Fruit fly (Drosophila melanogaster) whole organism, embryonic: ENCODE data around the gene dpr9.

Experiments used
- B-H1 ChIP-seq: fragments of 200-800 bp; sonication (Bioruptor generic); IDR thresholded peaks from 3 replicates; pipeline ENCODE4 v1.3.6; 2022; ENCODE audit warnings: missing biosample characterization, missing genetic modification characterization
- CG10654 ChIP-seq: fragments of 200-800 bp; sonication (Bioruptor generic); optimal IDR thresholded peaks from 2 replicates; lab custom pipeline; 2016; ENCODE audit warnings: missing biosample characterization, missing genetic modification characterization
- CG11723 ChIP-seq: fragments of 200-800 bp; sonication (Bioruptor generic); optimal IDR thresholded peaks from 2 replicates; lab custom pipeline; 2017; ENCODE audit warnings: missing biosample characterization, mild to moderate bottlenecking, missing genetic modification characterization
- CG12071 ChIP-seq: fragments of 200-800 bp; sonication (Bioruptor generic); optimal IDR thresholded peaks from 3 replicates; lab custom pipeline; 2018; ENCODE audit warnings: missing biosample characterization, mild to moderate bottlenecking, missing genetic modification characterization
- CG1233 ChIP-seq: fragments of 200-800 bp; sonication (Bioruptor generic); optimal IDR thresholded peaks from 4 replicates; lab custom pipeline; 2018; ENCODE audit warnings: missing biosample characterization, mild to moderate bottlenecking, missing genetic modification characterization
- CG12769 ChIP-seq: fragments of 200-800 bp; sonication (Bioruptor generic); optimal IDR thresholded peaks from 2 replicates; lab custom pipeline; 2019; ENCODE audit warnings: missing biosample characterization, mild to moderate bottlenecking, missing genetic modification characterization, moderate library complexity
- CG15514 ChIP-seq: fragments of 200-800 bp; sonication (Bioruptor generic); optimal IDR thresholded peaks from 3 replicates; lab custom pipeline; 2017; ENCODE audit warnings: missing biosample characterization, missing genetic modification characterization, mild to moderate bottlenecking, moderate library complexity, missing genetic modification reagents
- CG1603 ChIP-seq: fragments of 200-800 bp; sonication (Bioruptor generic); optimal IDR thresholded peaks from 2 replicates; lab custom pipeline; 2019; ENCODE audit warnings: missing biosample characterization, mild to moderate bottlenecking, missing genetic modification characterization, moderate library complexity
- CG17568 ChIP-seq: fragments of 200-800 bp; sonication (Bioruptor generic); optimal IDR thresholded peaks from 2 replicates; lab custom pipeline; 2018; ENCODE audit warnings: missing biosample characterization, mild to moderate bottlenecking, missing genetic modification characterization, moderate library complexity
- CG2875 ChIP-seq: fragments of 200-800 bp; sonication (Bioruptor generic); optimal IDR thresholded peaks from 2 replicates; lab custom pipeline; 2017; ENCODE audit warnings: missing biosample characterization, mild to moderate bottlenecking, missing genetic modification characterization, missing genetic modification reagents
- CG3407 ChIP-seq: fragments of 200-800 bp; sonication (Bioruptor generic); optimal IDR thresholded peaks from 2 replicates; lab custom pipeline; 2018; ENCODE audit warnings: missing biosample characterization, mild to moderate bottlenecking, missing genetic modification characterization
- CG34224 ChIP-seq: fragments of 200-800 bp; sonication (Bioruptor generic); IDR thresholded peaks from 3 replicates; pipeline ENCODE4 v1.3.6; 2022; ENCODE audit warnings: missing biosample characterization, missing genetic modification characterization; ENCODE audit not compliant: partially characterized antibody
- CG3838 ChIP-seq: fragments of 200-800 bp; sonication (Bioruptor generic); optimal IDR thresholded peaks from 3 replicates; lab custom pipeline; 2016; ENCODE audit warnings: missing biosample characterization, missing genetic modification characterization
- CG6689 ChIP-seq: fragments of 200-800 bp; sonication (Bioruptor generic); IDR thresholded peaks from 2 replicates; pipeline ENCODE4 v1.3.6; 2022; ENCODE audit warnings: missing biosample characterization, missing genetic modification characterization
- CG7357 ChIP-seq: fragments of 200-800 bp; sonication (Bioruptor generic); IDR thresholded peaks from 3 replicates; pipeline ENCODE4 v1.3.6; 2022; ENCODE audit warnings: missing biosample characterization, missing genetic modification characterization
- CG8944 ChIP-seq: fragments of 200-800 bp; sonication (Bioruptor generic); optimal IDR thresholded peaks from 3 replicates; lab custom pipeline; 2016; ENCODE audit warnings: missing biosample characterization, missing genetic modification characterization
- CG9817 ChIP-seq: fragments of 200-800 bp; sonication (Bioruptor generic); optimal IDR thresholded peaks from 2 replicates; lab custom pipeline; 2018; ENCODE audit warnings: missing biosample characterization, mild to moderate bottlenecking, missing genetic modification characterization, moderate library complexity
- D19B ChIP-seq: fragments of 200-800 bp; sonication (Bioruptor generic); optimal IDR thresholded peaks from 2 replicates; lab custom pipeline; 2017; ENCODE audit warnings: missing biosample characterization, mild to moderate bottlenecking, missing genetic modification characterization
- Dad ChIP-seq: fragments of 200-800 bp; sonication (Bioruptor generic); optimal IDR thresholded peaks from 3 replicates; lab custom pipeline; 2016; ENCODE audit warnings: missing biosample characterization, missing genetic modification characterization
- Dip3 ChIP-seq: fragments of 200-800 bp; sonication (Bioruptor generic); optimal IDR thresholded peaks from 3 replicates; lab custom pipeline; 2016; ENCODE audit warnings: missing biosample characterization, missing genetic modification characterization
- Dref ChIP-seq: fragments of 200-800 bp; sonication (Bioruptor generic); IDR thresholded peaks from 2 replicates; pipeline ENCODE4 v1.3.6; 2022; ENCODE audit warnings: missing biosample characterization, missing genetic modification characterization
- Eip74EF ChIP-seq, 2 experiments: fragments of 200-800 bp in 1 of 2; fragments of >200 bp in 1 of 2; sonication (Bioruptor generic) in 1 of 2; optimal IDR thresholded peaks; 2 replicates each; lab custom pipeline; 2017 to 2019; ENCODE audit warnings: missing biosample characterization in 2 of 2, missing genetic modification characterization in 2 of 2, mild to moderate bottlenecking in 1 of 2, moderate library complexity in 1 of 2
- Ets65A ChIP-seq: fragments of 200-800 bp; sonication (Bioruptor generic); peaks from one replicate; lab custom pipeline; 2016; ENCODE audit warnings: missing biosample characterization, missing genetic modification characterization
- H2.0 ChIP-seq: fragments of 200-800 bp; sonication (Bioruptor generic); IDR thresholded peaks from 2 replicates; pipeline ENCODE4 v1.3.6; 2022; ENCODE audit warnings: missing biosample characterization, missing genetic modification characterization
- HHEX ChIP-seq: fragments of 200-800 bp; sonication (Bioruptor generic); optimal IDR thresholded peaks from 3 replicates; lab custom pipeline; 2017; ENCODE audit warnings: missing biosample characterization, mild to moderate bottlenecking, missing genetic modification characterization, missing genetic modification reagents
- HLH54F ChIP-seq: fragments of 200-800 bp; sonication (Bioruptor generic); optimal IDR thresholded peaks from 3 replicates; lab custom pipeline; 2016; ENCODE audit warnings: missing biosample characterization, missing genetic modification characterization
- Hand ChIP-seq: fragments of 200-800 bp; sonication (Bioruptor generic); optimal IDR thresholded peaks from 2 replicates; lab custom pipeline; 2017; ENCODE audit warnings: mild to moderate bottlenecking, missing biosample characterization, missing genetic modification reagents, missing genetic modification characterization
- MBD-R2 ChIP-seq: fragments of 200-800 bp; sonication (Bioruptor generic); IDR thresholded peaks from 2 replicates; pipeline ENCODE4 v1.3.6; 2022; ENCODE audit warnings: missing biosample characterization, missing genetic modification characterization
- NC2β ChIP-seq: fragments of 200-800 bp; sonication (Bioruptor generic); optimal IDR thresholded peaks from 2 replicates; lab custom pipeline; 2016; ENCODE audit warnings: missing biosample characterization, missing genetic modification characterization
- Nf-YA ChIP-seq: fragments of 200-800 bp; sonication (Bioruptor generic); IDR thresholded peaks from 2 replicates; pipeline ENCODE4 v1.3.6; 2022; ENCODE audit warnings: missing biosample characterization, missing genetic modification characterization
- Nf-YB ChIP-seq: fragments of 200-800 bp; sonication (Bioruptor generic); optimal IDR thresholded peaks from 3 replicates; lab custom pipeline; 2019; ENCODE audit warnings: missing biosample characterization, mild to moderate bottlenecking, missing genetic modification characterization, moderate library complexity
- Usf ChIP-seq: fragments of 200-800 bp; sonication (Bioruptor generic); optimal IDR thresholded peaks from 2 replicates; lab custom pipeline; 2017; ENCODE audit warnings: missing genotype, missing biosample characterization, missing genetic modification characterization
- al ChIP-seq: fragments of 200-800 bp; sonication (Bioruptor generic); IDR thresholded peaks from 2 replicates; pipeline ENCODE4 v1.3.6; 2022; ENCODE audit warnings: missing biosample characterization, missing genetic modification characterization
- ap ChIP-seq: fragments of 200-800 bp; sonication (Bioruptor generic); IDR thresholded peaks from 2 replicates; pipeline ENCODE4 v1.3.6; 2022; ENCODE audit warnings: missing biosample characterization, missing genetic modification characterization
- bcd ChIP-seq: fragments of 200-800 bp; sonication (Bioruptor generic); optimal IDR thresholded peaks from 2 replicates; lab custom pipeline; 2017; ENCODE audit warnings: missing biosample characterization, mild to moderate bottlenecking, missing genetic modification characterization
- btn ChIP-seq: fragments of 200-800 bp; sonication (Bioruptor generic); optimal IDR thresholded peaks from 2 replicates; lab custom pipeline; 2016; ENCODE audit warnings: missing biosample characterization, missing genetic modification characterization
- cad ChIP-seq: fragments of >200 bp; optimal IDR thresholded peaks from 2 replicates; lab custom pipeline; 2017; ENCODE audit warnings: missing biosample characterization, missing genetic modification characterization
- chn ChIP-seq: fragments of 200-800 bp; sonication (Bioruptor generic); optimal IDR thresholded peaks from 2 replicates; lab custom pipeline; 2016; ENCODE audit warnings: missing biosample characterization, missing genetic modification characterization
- cwo ChIP-seq: fragments of 200-800 bp; sonication (Bioruptor generic); optimal IDR thresholded peaks from 3 replicates; lab custom pipeline; 2017; ENCODE audit warnings: missing biosample characterization, missing genetic modification characterization, mild to moderate bottlenecking, moderate library complexity, missing genetic modification reagents
- dati ChIP-seq: fragments of 200-800 bp; sonication (Bioruptor generic); IDR thresholded peaks from 2 replicates; pipeline ENCODE4 v1.3.6; 2022; ENCODE audit warnings: missing biosample characterization, missing genetic modification characterization
- en ChIP-seq: fragments of 200-800 bp; sonication (Bioruptor generic); optimal IDR thresholded peaks from 2 replicates; lab custom pipeline; 2016; ENCODE audit warnings: missing biosample characterization, missing genetic modification characterization
- exex ChIP-seq: fragments of 200-800 bp; sonication (Bioruptor generic); optimal IDR thresholded peaks from 4 replicates; lab custom pipeline; 2018; ENCODE audit warnings: missing biosample characterization, mild to moderate bottlenecking, missing genetic modification characterization, moderate library complexity
- her ChIP-seq: fragments of 200-800 bp; sonication (Bioruptor generic); optimal IDR thresholded peaks from 2 replicates; lab custom pipeline; 2016; ENCODE audit warnings: missing biosample characterization, missing genetic modification characterization
- hth ChIP-seq: fragments of >200 bp; optimal IDR thresholded peaks from 2 replicates; lab custom pipeline; 2017; ENCODE audit warnings: inconsistent platforms
- mam ChIP-seq: fragments of 200-800 bp; sonication (Bioruptor generic); optimal IDR thresholded peaks from 3 replicates; lab custom pipeline; 2016; ENCODE audit warnings: missing biosample characterization, missing genetic modification characterization
- odd ChIP-seq: fragments of 200-800 bp; sonication (Bioruptor generic); optimal IDR thresholded peaks from 2 replicates; lab custom pipeline; 2017; ENCODE audit warnings: missing biosample characterization, mild to moderate bottlenecking, missing genetic modification characterization
- phol ChIP-seq: fragments of 200-800 bp; sonication (Bioruptor generic); optimal IDR thresholded peaks from 3 replicates; lab custom pipeline; 2018; ENCODE audit warnings: missing biosample characterization, mild to moderate bottlenecking, missing genetic modification characterization, moderate library complexity
- sqz ChIP-seq: fragments of 200-800 bp; sonication (Bioruptor generic); optimal IDR thresholded peaks from 3 replicates; lab custom pipeline; 2018; ENCODE audit warnings: missing biosample characterization, mild to moderate bottlenecking, missing genetic modification characterization
- tup ChIP-seq: fragments of 200-800 bp; sonication (Bioruptor generic); optimal IDR thresholded peaks from 2 replicates; lab custom pipeline; 2016; ENCODE audit warnings: missing biosample characterization, mild to moderate bottlenecking, missing genetic modification characterization, moderate library complexity
- twi ChIP-seq: fragments of 200-800 bp; optimal IDR thresholded peaks from 2 replicates; lab custom pipeline; 2019; ENCODE audit warnings: missing biosample characterization, mild to moderate bottlenecking, missing genetic modification characterization, moderate library complexity
- wdn ChIP-seq: fragments of 200-800 bp; sonication (Bioruptor generic); IDR thresholded peaks from 2 replicates; pipeline ENCODE4 v1.3.6; 2022; ENCODE audit warnings: missing biosample characterization, missing genetic modification characterization

The dpr9 gene

DNA sequence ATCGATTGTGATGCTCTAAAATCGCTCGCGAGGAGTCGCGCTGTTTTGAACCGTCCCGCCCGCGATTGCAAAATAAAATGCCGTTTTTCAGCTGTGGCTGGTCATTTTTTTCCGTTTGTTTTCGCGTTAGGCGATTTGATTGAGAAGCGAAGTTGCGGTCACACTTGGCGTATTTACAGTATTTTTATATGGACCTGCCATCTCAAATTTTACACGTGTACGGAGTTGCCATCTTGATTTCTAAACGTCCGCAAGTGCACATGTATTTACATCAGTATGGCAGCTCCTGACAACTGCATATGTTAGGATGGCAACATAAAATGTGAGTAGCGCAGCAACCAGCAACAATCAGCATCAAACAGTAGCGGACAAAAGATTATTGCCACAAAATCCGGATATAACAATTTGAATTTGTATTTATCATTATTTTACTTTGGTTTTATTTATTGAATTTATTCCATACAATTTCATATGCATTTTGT is 18.6 kb upstream of the dpr9 start, which contains the start of gene CG6966 (continued):
- peak; percentile 94 for TF ChIP-seq CG3407
- TF ChIP-seq Nf-YB (GFP tag; lab: Kevin White, UChicago), result peak; percentile 76
- TF ChIP-seq bcd (GFP tag; lab: Kevin White, UChicago), result peak; percentile 96
- TF ChIP-seq Dref (GFP tag; lab: Robert Waterston, UW), result no peak
- peak; percentile 94 for TF ChIP-seq CG2875 (GFP tag; lab: Kevin White, UChicago)
- peak; percentile 93 for TF ChIP-seq phol (tag; lab: Kevin White, UChicago)
- no peak for TF ChIP-seq hth (lab: Kevin White, UChicago)
- TF ChIP-seq CG34224 (GFP tag; lab: Robert Waterston, UW), result no peak
- TF ChIP-seq Ets65A (GFP tag; lab: Kevin White, UChicago), result peak; percentile 100
- TF ChIP-seq CG3838 (GFP tag; lab: Kevin White, UChicago), result peak; percentile 93
- TF ChIP-seq Hand (GFP tag; lab: Kevin White, UChicago), result peak; percentile 76
- peak; percentile 96 for TF ChIP-seq CG12769 (tag; lab: Kevin White, UChicago)
- peak; percentile 97 for TF ChIP-seq NC2β (GFP tag; lab: Kevin White, UChicago)
- no peak for TF ChIP-seq cad (GFP tag; lab: Kevin White, UChicago)
- peak; percentile 96 for TF ChIP-seq CG10654 (GFP tag; lab: Kevin White, UChicago)
- TF ChIP-seq Dad, result peak; percentile 93
- TF ChIP-seq odd (GFP tag; lab: Kevin White, UChicago), result peak; percentile 80
- peak; percentile 94 for TF ChIP-seq en
- no peak for TF ChIP-seq wdn (GFP tag; lab: Robert Waterston, UW)
- peak; percentile 77 for TF ChIP-seq cwo
- TF ChIP-seq twi (tag; lab: Kevin White, UChicago), result peak; percentile 87
- TF ChIP-seq HHEX (GFP tag; lab: Kevin White, UChicago), result peak; percentile 94
- no peak for TF ChIP-seq dati (GFP tag; lab: Robert Waterston, UW)
- TF ChIP-seq CG12071, result peak; percentile 90
- peak; percentile 88 for TF ChIP-seq tup (GFP tag; lab: Kevin White, UChicago)
- TF ChIP-seq exex (tag; lab: Kevin White, UChicago), result peak; percentile 70
- TF ChIP-seq btn, result peak; percentile 84
- no peak for TF ChIP-seq MBD-R2 (GFP tag; lab: Robert Waterston, UW)
- peak; percentile 97 for TF ChIP-seq mam
- peak; percentile 95 for TF ChIP-seq Dip3 (GFP tag; lab: Kevin White, UChicago)
- TF ChIP-seq ap, result no peak
- peak; percentile 80 for TF ChIP-seq D19B (GFP tag; lab: Kevin White, UChicago)
- peak; percentile 95 for TF ChIP-seq Usf (GFP tag; lab: Kevin White, UChicago)
- peak in 1 of 2 experiments; percentile 44 for TF ChIP-seq Eip74EF (GFP tag; optimal IDR thresholded peaks at IDR 0.05; lab: Kevin White, UChicago)
- peak; percentile 92 for TF ChIP-seq her (GFP tag; lab: Kevin White, UChicago)
- peak; percentile 96 for TF ChIP-seq chn (GFP tag; lab: Kevin White, UChicago)
- TF ChIP-seq CG11723 (GFP tag; lab: Kevin White, UChicago), result peak; percentile 88
- TF ChIP-seq CG1603 (tag; lab: Kevin White, UChicago), result peak; percentile 97
- TF ChIP-seq B-H1 (GFP tag; lab: Robert Waterston, UW), result no peak
- TF ChIP-seq CG6689 (GFP tag; lab: Robert Waterston, UW), result no peak
- peak; percentile 95 for TF ChIP-seq CG17568
- TF ChIP-seq CG8944 (GFP tag; lab: Kevin White, UChicago), result peak; percentile 94
- peak; percentile 94 for TF ChIP-seq CG15514 (GFP tag; lab: Kevin White, UChicago)
- TF ChIP-seq al (GFP tag; lab: Robert Waterston, UW), result no peak
- peak; percentile 98 for TF ChIP-seq CG9817 (tag; lab: Kevin White, UChicago)
- peak; percentile 68; the same call in 2 of the 3 replicates for TF ChIP-seq CG7357 (GFP tag; lab: Robert Waterston, UW)
- peak; percentile 96 for TF ChIP-seq CG1233 (GFP tag; lab: Kevin White, UChicago)
- TF ChIP-seq HLH54F (GFP tag; lab: Kevin White, UChicago), result peak; percentile 97
- no peak for TF ChIP-seq H2.0 (GFP tag; lab: Robert Waterston, UW)
- TF ChIP-seq sqz (GFP tag; lab: Kevin White, UChicago), result peak; percentile 94
- no peak for TF ChIP-seq Nf-YA (GFP tag; lab: Robert Waterston, UW)
